Worm (Caenorhabditis elegans) whole organism, L3 larva: ENCODE results near the gene marc-2.

Experiments used
- R02D3.7 ChIP-seq: fragments of 150-350 bp; optimal IDR thresholded peaks from 2 replicates; lab custom pipeline; 2014; ENCODE audit warnings: missing biosample characterization, missing genetic modification characterization
- ZK546.5 ChIP-seq: sonication (generic microtip); optimal IDR thresholded peaks from 2 replicates; lab custom pipeline; 2017; ENCODE audit warnings: missing biosample characterization, missing genetic modification characterization
- aly-2 ChIP-seq: fragments of 150-350 bp; optimal IDR thresholded peaks from 2 replicates; lab custom pipeline; 2014; ENCODE audit warnings: missing biosample characterization, missing genetic modification characterization
- ama-1 ChIP-seq: fragments of 150-350 bp; optimal IDR thresholded peaks from 2 replicates; lab custom pipeline; 2018
- ceh-16 ChIP-seq: sonication (generic microtip); optimal IDR thresholded peaks from 2 replicates; lab custom pipeline; 2017; ENCODE audit warnings: missing biosample characterization, missing genetic modification characterization
- ceh-9 ChIP-seq: sonication (generic microtip); optimal IDR thresholded peaks from 2 replicates; lab custom pipeline; 2018; ENCODE audit warnings: missing biosample characterization, missing genetic modification characterization
- daf-12 ChIP-seq: fragments of 150-350 bp; optimal IDR thresholded peaks from 2 replicates; lab custom pipeline; 2014; ENCODE audit warnings: missing biosample characterization, missing genetic modification reagents, missing genetic modification characterization
- egl-5 ChIP-seq: fragments of 150-350 bp; optimal IDR thresholded peaks from 2 replicates; lab custom pipeline; 2017; ENCODE audit warnings: missing biosample characterization, missing genetic modification reagents, missing genetic modification characterization, inconsistent platforms
- elt-1 ChIP-seq: fragments of 150-350 bp; optimal IDR thresholded peaks from 2 replicates; lab custom pipeline; 2014; ENCODE audit warnings: missing biosample characterization, missing genetic modification characterization
- elt-2 ChIP-seq: sonication (generic microtip); optimal IDR thresholded peaks from 2 replicates; lab custom pipeline; 2016; ENCODE audit warnings: missing genetic modification reagents, mild to moderate bottlenecking, missing genetic modification characterization, missing compliant biosample characterization
- elt-3 ChIP-seq, 3 experiments: fragments of 150-350 bp in 1 of 3; sonication (generic microtip) in 2 of 3; optimal IDR thresholded peaks; 2 replicates in 2 of 3; 4 replicates in 1 of 3; lab custom pipeline; 2014 to 2017; ENCODE audit warnings: missing biosample characterization in 3 of 3, missing genetic modification characterization in 3 of 3
- eor-1 ChIP-seq, 2 experiments: fragments of 150-350 bp; optimal IDR thresholded peaks; 2 replicates each; lab custom pipeline; 2014 to 2018; ENCODE audit warnings: missing biosample characterization in 2 of 2, missing genetic modification characterization in 2 of 2
- fkh-10 ChIP-seq: sonication (generic microtip); optimal IDR thresholded peaks from 2 replicates; lab custom pipeline; 2017; ENCODE audit warnings: missing biosample characterization, missing genetic modification reagents, missing genetic modification characterization
- fos-1 ChIP-seq: fragments of 150-350 bp; optimal IDR thresholded peaks from 2 replicates; lab custom pipeline; 2014; ENCODE audit warnings: missing biosample characterization, missing genetic modification characterization
- hmg-11 ChIP-seq: sonication (generic microtip); optimal IDR thresholded peaks from 2 replicates; lab custom pipeline; 2016; ENCODE audit warnings: missing genetic modification characterization, missing compliant biosample characterization
- jun-1 ChIP-seq: fragments of 150-350 bp; optimal IDR thresholded peaks from 2 replicates; lab custom pipeline; 2014; ENCODE audit warnings: missing biosample characterization, missing genetic modification reagents, missing genetic modification characterization
- lin-15B ChIP-seq: fragments of 150-350 bp; optimal IDR thresholded peaks from 2 replicates; lab custom pipeline; 2014; ENCODE audit warnings: missing biosample characterization, missing genetic modification characterization
- lsy-12 ChIP-seq: sonication (generic microtip); optimal IDR thresholded peaks from 2 replicates; lab custom pipeline; 2016; ENCODE audit warnings: mild to moderate bottlenecking, missing genetic modification characterization, missing compliant biosample characterization
- mml-1 ChIP-seq: fragments of 150-350 bp; sonication (generic microtip); optimal IDR thresholded peaks from 3 replicates; lab custom pipeline; 2014; ENCODE audit warnings: missing biosample characterization, missing genetic modification characterization
- nfya-1 ChIP-seq: sonication (generic microtip); optimal IDR thresholded peaks from 2 replicates; lab custom pipeline; 2017; ENCODE audit warnings: missing genetic modification characterization, mild to moderate bottlenecking, missing compliant biosample characterization, antibody characterized with exemption, moderate library complexity; ENCODE audit not compliant: insufficient read depth
- nhr-11 ChIP-seq: fragments of 150-350 bp; optimal IDR thresholded peaks from 2 replicates; lab custom pipeline; 2014; ENCODE audit warnings: missing biosample characterization, missing genetic modification characterization
- nhr-12 ChIP-seq: fragments of 150-350 bp; optimal IDR thresholded peaks from 2 replicates; lab custom pipeline; 2014; ENCODE audit warnings: missing biosample characterization, missing genetic modification characterization
- nhr-237 ChIP-seq: fragments of 150-350 bp; optimal IDR thresholded peaks from 2 replicates; lab custom pipeline; 2014; ENCODE audit warnings: missing biosample characterization, missing genetic modification characterization
- nhr-67 ChIP-seq: fragments of 150-350 bp; optimal IDR thresholded peaks from 2 replicates; lab custom pipeline; 2014; ENCODE audit warnings: missing biosample characterization, missing genetic modification characterization
- nhr-76 ChIP-seq: fragments of 150-350 bp; sonication (generic microtip); optimal IDR thresholded peaks from 5 replicates; lab custom pipeline; 2014; ENCODE audit warnings: missing biosample characterization, missing genetic modification characterization
- nhr-77 ChIP-seq: fragments of 150-350 bp; optimal IDR thresholded peaks from 2 replicates; lab custom pipeline; 2014; ENCODE audit warnings: missing biosample characterization, missing genetic modification characterization
- pha-4 ChIP-seq: fragments of 150-350 bp; optimal IDR thresholded peaks from 2 replicates; lab custom pipeline; 2014; ENCODE audit warnings: missing biosample characterization, missing genetic modification reagents, missing genetic modification characterization
- pqm-1 ChIP-seq: fragments of 150-350 bp; optimal IDR thresholded peaks from 2 replicates; lab custom pipeline; 2017; ENCODE audit warnings: missing biosample characterization, missing genetic modification characterization, inconsistent platforms
- sea-2 ChIP-seq: fragments of 150-350 bp; sonication (generic microtip); optimal IDR thresholded peaks from 4 replicates; lab custom pipeline; 2014; ENCODE audit warnings: missing biosample characterization, missing genetic modification reagents, missing genetic modification characterization
- skn-1 ChIP-seq: fragments of 150-350 bp; optimal IDR thresholded peaks from 2 replicates; lab custom pipeline; 2014; ENCODE audit warnings: missing biosample characterization, missing genetic modification characterization
- snpc-4 ChIP-seq: fragments of 150-350 bp; optimal IDR thresholded peaks from 2 replicates; lab custom pipeline; 2014; ENCODE audit warnings: missing biosample characterization, missing genetic modification characterization
- tbx-2 ChIP-seq: sonication (generic microtip); optimal IDR thresholded peaks from 2 replicates; lab custom pipeline; 2016; ENCODE audit warnings: mild to moderate bottlenecking, missing genetic modification characterization, missing compliant biosample characterization
- unc-39 ChIP-seq: sonication (generic microtip); optimal IDR thresholded peaks from 4 replicates; lab custom pipeline; 2017; ENCODE audit warnings: missing biosample characterization, missing genetic modification characterization
- unc-62 ChIP-seq: fragments of 150-350 bp; sonication (generic microtip); optimal IDR thresholded peaks from 4 replicates; lab custom pipeline; 2014; ENCODE audit warnings: missing biosample characterization, missing genetic modification reagents, missing genetic modification characterization
- zag-1 ChIP-seq: fragments of 150-350 bp; optimal IDR thresholded peaks from 2 replicates; lab custom pipeline; 2014; ENCODE audit warnings: missing biosample characterization, missing genetic modification characterization
- ztf-11 ChIP-seq: fragments of 150-350 bp; optimal IDR thresholded peaks from 2 replicates; lab custom pipeline; 2014; ENCODE audit warnings: missing biosample characterization, missing genetic modification characterization
- ztf-4 ChIP-seq: fragments of 150-350 bp; optimal IDR thresholded peaks from 2 replicates; lab custom pipeline; 2014; ENCODE audit warnings: missing biosample characterization, missing genetic modification characterization

Gene marc-2

ce11 chrII:10646901-10647566 is 13.8 kb downstream of the marc-2 start, which contains the start of gene M28.10:
M28.10 (plus strand) TSS chrII:10647516.
- TF ChIP-seq elt-2 (tag; lab: Kevin White, UChicago) (peak; percentile 58), ztf-11 (no peak), egl-5 (no peak), zag-1 (tag; lab: Kevin White, UChicago) (no peak), pqm-1 (tag; lab: Kevin White, UChicago) (peak; percentile 12), nhr-67 (tag; lab: Kevin White, UChicago) (no peak)

- TF ChIP-seq skn-1 (no peak), nfya-1 (no peak), jun-1 (no peak), fos-1 (tag; lab: Kevin White, UChicago) (no peak), eor-1 (tag; optimal IDR thresholded peaks at IDR 0.05; lab: Kevin White, UChicago) (no peak), nhr-76 (tag; lab: Kevin White, UChicago) (no peak), unc-39 (tag; lab: Kevin White, UChicago) (no peak), ceh-9 (tag; lab: Kevin White, UChicago) (no peak), lsy-12 (tag; lab: Kevin White, UChicago) (no peak), nhr-67 (tag; lab: Kevin White, UChicago) (no peak), daf-12 (tag; lab: Kevin White, UChicago) (no peak), tbx-2 (tag; lab: Kevin White, UChicago) (no peak), R02D3.7 (tag; lab: Kevin White, UChicago) (no peak), ama-1 (lab: Kevin White, UChicago) (no peak), snpc-4 (tag; lab: Kevin White, UChicago) (no peak), ztf-11 (no peak)
Observed at ce11 chrII:10643403-10643802, 17.4 kb downstream of the marc-2 start, which contains the start of gene M28.4. M28.4 (plus strand) TSS chrII:10643703.

- TF ChIP-seq zag-1 (tag; lab: Kevin White, UChicago): no peak
- no peak for TF ChIP-seq nhr-11
- no peak for TF ChIP-seq eor-1 (tag; optimal IDR thresholded peaks at IDR 0.05; lab: Kevin White, UChicago)
- TF ChIP-seq nhr-12 (tag; lab: Kevin White, UChicago): no peak
- TF ChIP-seq ztf-4 (tag; lab: Kevin White, UChicago): no peak
- no peak for TF ChIP-seq ZK546.5 (tag; lab: Kevin White, UChicago)
- TF ChIP-seq snpc-4 (tag; lab: Kevin White, UChicago): no peak
- TF ChIP-seq hmg-11 (tag; lab: Kevin White, UChicago): no peak
- TF ChIP-seq unc-62: no peak
- TF ChIP-seq fos-1 (tag; lab: Kevin White, UChicago): no peak
- no peak for TF ChIP-seq fkh-10 (GFP tag; lab: Kevin White, UChicago)
- no peak for TF ChIP-seq pha-4 (tag; lab: Kevin White, UChicago)
- TF ChIP-seq sea-2 (GFP tag; lab: Kevin White, UChicago): no peak
- no peak for TF ChIP-seq lin-15B
- no peak for TF ChIP-seq elt-3 (tag; optimal IDR thresholded peaks at IDR 0.05; lab: Kevin White, UChicago)
Observed at ce11 chrII:10639110-10639509, 21.7 kb downstream of the marc-2 start, which contains the start of gene M28.9. M28.9 (plus strand) TSS chrII:10639410.

- no peak for TF ChIP-seq pha-4 (tag; lab: Kevin White, UChicago)
- peak; percentile 28 for TF ChIP-seq elt-2 (tag; lab: Kevin White, UChicago)
- TF ChIP-seq zag-1 (tag; lab: Kevin White, UChicago): no peak
- no peak for TF ChIP-seq mml-1 (tag; lab: Kevin White, UChicago)
- TF ChIP-seq aly-2 (tag; lab: Kevin White, UChicago): no peak
- peak; percentile 20 for TF ChIP-seq pqm-1 (tag; lab: Kevin White, UChicago)
- no peak for TF ChIP-seq unc-39 (tag; lab: Kevin White, UChicago)
- TF ChIP-seq fos-1 (tag; lab: Kevin White, UChicago): no peak
- TF ChIP-seq jun-1: no peak
- TF ChIP-seq ceh-16 (tag; lab: Kevin White, UChicago): no peak
- no peak for TF ChIP-seq nhr-237
- no peak for TF ChIP-seq ceh-9 (tag; lab: Kevin White, UChicago)
- TF ChIP-seq fkh-10 (GFP tag; lab: Kevin White, UChicago): no peak
- no peak for TF ChIP-seq unc-62
- no peak for TF ChIP-seq nhr-77
- no peak for TF ChIP-seq elt-1 (tag; lab: Kevin White, UChicago)
- no peak for TF ChIP-seq tbx-2 (tag; lab: Kevin White, UChicago)
- TF ChIP-seq hmg-11 (tag; lab: Kevin White, UChicago): no peak
Observed at ce11 chrII:10630944-10631343, 29.8 kb downstream of the marc-2 start.
